Fruit fly (Drosophila melanogaster) Kc167 (cell line): ENCODE results near the gene sgg.

ENCODE experiments used
- Sin3A ChIP-seq: fragments of >200 bp; optimal IDR thresholded peaks from 2 replicates; lab custom pipeline; 2018; ENCODE audit warnings: missing external identifiers
- insv ChIP-seq: fragments of >200 bp; optimal IDR thresholded peaks from 3 replicates; lab custom pipeline; 2018; ENCODE audit warnings: missing external identifiers
- psq ChIP-seq: fragments of >200 bp; optimal IDR thresholded peaks from 2 replicates; lab custom pipeline; 2017; ENCODE audit warnings: missing external identifiers
- ttk ChIP-seq: sonication (Bioruptor generic); optimal IDR thresholded peaks from 2 replicates; lab custom pipeline; 2017; ENCODE audit warnings: missing external identifiers

- TF ChIP-seq ttk (lab: Kevin White, UChicago) (no peak), Sin3A (lab: Kevin White, UChicago) (no peak), insv (lab: Kevin White, UChicago) (no peak), psq (lab: Kevin White, UChicago) (no peak)
These were observed 74.5 kb downstream of the sgg start, which contains the start of gene CG2681 for dm6 chrX:2708156-2708734.
